Worm (Caenorhabditis elegans) whole organism, mixed stage, embryonic: ENCODE measurements around the gene C55C3.6.

Experiments used
- M03D4.4 ChIP-seq: sonication (generic microtip); optimal IDR thresholded peaks from 2 replicates; lab custom pipeline; 2017; ENCODE audit warnings: mild to moderate bottlenecking, missing genetic modification characterization, missing compliant biosample characterization
- bed-3 ChIP-seq: fragments of 200-800 bp; sonication (Bioruptor generic); optimal IDR thresholded peaks from 3 replicates; lab custom pipeline; 2018; ENCODE audit warnings: mild to moderate bottlenecking, missing genetic modification characterization, moderate library complexity, missing compliant biosample characterization
- blmp-1 ChIP-seq: fragments of 150-350 bp; optimal IDR thresholded peaks from 2 replicates; lab custom pipeline; 2014; ENCODE audit warnings: missing biosample characterization, missing genetic modification characterization
- ceh-39 ChIP-seq: fragments of 150-350 bp; optimal IDR thresholded peaks from 2 replicates; lab custom pipeline; 2014; ENCODE audit warnings: missing biosample characterization, missing genetic modification characterization
- ceh-43 ChIP-seq: fragments of 200-800 bp; sonication (Bioruptor generic); optimal IDR thresholded peaks from 2 replicates; lab custom pipeline; 2018; ENCODE audit warnings: mild to moderate bottlenecking, missing genetic modification characterization, moderate library complexity, missing compliant biosample characterization
- ceh-83 ChIP-seq: fragments of 200-800 bp; sonication (Bioruptor generic); optimal IDR thresholded peaks from 2 replicates; lab custom pipeline; 2018; ENCODE audit warnings: mild to moderate bottlenecking, missing genetic modification characterization, missing compliant biosample characterization
- ces-1 ChIP-seq: fragments of 150-350 bp; optimal IDR thresholded peaks from 2 replicates; lab custom pipeline; 2014; ENCODE audit warnings: missing biosample characterization, missing genetic modification reagents, missing genetic modification characterization
- cnd-1 ChIP-seq: fragments of 200-800 bp; sonication (Bioruptor generic); optimal IDR thresholded peaks from 2 replicates; lab custom pipeline; 2018; ENCODE audit warnings: mild to moderate bottlenecking, missing genetic modification characterization, missing compliant biosample characterization
- drap-1 ChIP-seq: fragments of 200-800 bp; sonication (Bioruptor generic); optimal IDR thresholded peaks from 3 replicates; lab custom pipeline; 2018; ENCODE audit warnings: mild to moderate bottlenecking, missing genetic modification characterization, missing compliant biosample characterization
- elt-1 ChIP-seq: sonication (generic microtip); optimal IDR thresholded peaks from 2 replicates; lab custom pipeline; 2017; ENCODE audit warnings: missing genetic modification characterization, mild to moderate bottlenecking, missing compliant biosample characterization, antibody characterized with exemption, moderate library complexity, borderline replicate concordance; ENCODE audit not compliant: insufficient read depth
- elt-3 ChIP-seq: fragments of 150-350 bp; optimal IDR thresholded peaks from 2 replicates; lab custom pipeline; 2014; ENCODE audit warnings: missing biosample characterization, missing genetic modification characterization
- flh-1 ChIP-seq: fragments of 200-800 bp; sonication (Bioruptor generic); optimal IDR thresholded peaks from 2 replicates; lab custom pipeline; 2018; ENCODE audit warnings: mild to moderate bottlenecking, missing genetic modification characterization, moderate library complexity, missing compliant biosample characterization
- ham-2 ChIP-seq: fragments of 200-800 bp; sonication (Bioruptor generic); optimal IDR thresholded peaks from 2 replicates; lab custom pipeline; 2018; ENCODE audit warnings: mild to moderate bottlenecking, missing genetic modification characterization, missing compliant biosample characterization
- hlh-1 ChIP-seq: fragments of 150-350 bp; optimal IDR thresholded peaks from 2 replicates; lab custom pipeline; 2014; ENCODE audit warnings: missing biosample characterization, missing genetic modification reagents, missing genetic modification characterization
- lin-32 ChIP-seq: fragments of 200-800 bp; sonication (Bioruptor generic); optimal IDR thresholded peaks from 2 replicates; lab custom pipeline; 2018; ENCODE audit warnings: mild to moderate bottlenecking, missing genetic modification characterization, missing compliant biosample characterization
- lsy-2 ChIP-seq: fragments of 150-350 bp; optimal IDR thresholded peaks from 2 replicates; lab custom pipeline; 2014; ENCODE audit warnings: missing biosample characterization, missing genetic modification characterization
- mab-5 ChIP-seq: fragments of 150-350 bp; optimal IDR thresholded peaks from 2 replicates; lab custom pipeline; 2014; ENCODE audit warnings: missing biosample characterization, missing genetic modification characterization
- mls-2 ChIP-seq: sonication (generic microtip); optimal IDR thresholded peaks from 2 replicates; lab custom pipeline; 2016; ENCODE audit warnings: mild to moderate bottlenecking, missing genetic modification characterization, moderate library complexity, missing compliant biosample characterization
- nhr-12 ChIP-seq: fragments of 150-350 bp; optimal IDR thresholded peaks from 2 replicates; lab custom pipeline; 2014; ENCODE audit warnings: missing biosample characterization, missing genetic modification characterization
- nhr-2 ChIP-seq: fragments of 150-350 bp; optimal IDR thresholded peaks from 2 replicates; lab custom pipeline; 2014; ENCODE audit warnings: missing biosample characterization, missing genetic modification characterization
- nhr-237 ChIP-seq: fragments of 150-350 bp; optimal IDR thresholded peaks from 2 replicates; lab custom pipeline; 2014; ENCODE audit warnings: missing biosample characterization, missing genetic modification characterization
- nhr-28 ChIP-seq: fragments of 150-350 bp; optimal IDR thresholded peaks from 2 replicates; lab custom pipeline; 2014; ENCODE audit warnings: missing biosample characterization, missing genetic modification characterization
- nhr-76 ChIP-seq: sonication (generic microtip); optimal IDR thresholded peaks from 2 replicates; lab custom pipeline; 2017; ENCODE audit warnings: missing biosample characterization, missing genetic modification characterization
- pha-4 ChIP-seq: fragments of 150-350 bp; optimal IDR thresholded peaks from 2 replicates; lab custom pipeline; 2018; ENCODE audit warnings: missing biosample characterization, missing genetic modification reagents, missing genetic modification characterization
- sem-2 ChIP-seq: fragments of 200-800 bp; sonication (Bioruptor generic); optimal IDR thresholded peaks from 2 replicates; lab custom pipeline; 2018; ENCODE audit warnings: mild to moderate bottlenecking, missing genetic modification characterization, missing compliant biosample characterization
- snpc-4 ChIP-seq: fragments of 150-350 bp; optimal IDR thresholded peaks from 2 replicates; lab custom pipeline; 2014; ENCODE audit warnings: missing biosample characterization, missing genetic modification characterization
- sptf-1 ChIP-seq: sonication (generic microtip); optimal IDR thresholded peaks from 2 replicates; lab custom pipeline; 2017; ENCODE audit warnings: mild to moderate bottlenecking, missing genetic modification characterization, moderate library complexity, missing compliant biosample characterization
- unc-120 ChIP-seq: sonication (generic microtip); optimal IDR thresholded peaks from 2 replicates; lab custom pipeline; 2017; ENCODE audit warnings: missing genetic modification characterization, missing compliant biosample characterization; ENCODE audit not compliant: poor library complexity, severe bottlenecking
- unc-39 ChIP-seq: fragments of 150-350 bp; optimal IDR thresholded peaks from 2 replicates; lab custom pipeline; 2014; ENCODE audit warnings: missing biosample characterization, missing genetic modification characterization
- unc-62 ChIP-seq: fragments of 150-350 bp; optimal IDR thresholded peaks from 2 replicates; lab custom pipeline; 2014; ENCODE audit warnings: missing biosample characterization, missing genetic modification reagents, missing genetic modification characterization
- zip-8 ChIP-seq: fragments of 150-350 bp; optimal IDR thresholded peaks from 2 replicates; lab custom pipeline; 2014; ENCODE audit warnings: missing biosample characterization, missing genetic modification characterization
- ztf-11 ChIP-seq: fragments of 150-350 bp; optimal IDR thresholded peaks from 2 replicates; lab custom pipeline; 2014; ENCODE audit warnings: missing biosample characterization, missing genetic modification characterization

C55C3.6 gene

ce11 chrIV:5703917-5704316 is 20.9 kb downstream of the C55C3.6 start:
- TF ChIP-seq flh-1 (no peak), blmp-1 (peak; percentile 67)

- peak; percentile 15 for TF ChIP-seq elt-1 (tag; lab: Kevin White, UChicago)
- no peak for TF ChIP-seq nhr-76 (tag; lab: Kevin White, UChicago)
Observed at ce11 chrIV:5706603-5707002, 23.6 kb downstream of the C55C3.6 start.

- TF ChIP-seq ceh-43 (GFP tag; lab: Kevin White, UChicago), result no peak
- no peak for TF ChIP-seq ceh-39
- no peak for TF ChIP-seq mls-2 (tag; lab: Kevin White, UChicago)
- TF ChIP-seq ceh-83 (GFP tag; lab: Kevin White, UChicago), result no peak
- TF ChIP-seq drap-1 (GFP tag; lab: Kevin White, UChicago), result no peak
- TF ChIP-seq mab-5 (tag; lab: Kevin White, UChicago), result no peak
- TF ChIP-seq bed-3, result no peak
- no peak for TF ChIP-seq ham-2 (GFP tag; lab: Kevin White, UChicago)
- TF ChIP-seq M03D4.4 (tag; lab: Kevin White, UChicago), result no peak
- TF ChIP-seq blmp-1, result no peak
- TF ChIP-seq ces-1, result no peak
- no peak for TF ChIP-seq hlh-1 (tag; lab: Kevin White, UChicago)
- no peak for TF ChIP-seq ztf-11 (tag; lab: Kevin White, UChicago)
- no peak for TF ChIP-seq nhr-237 (tag; lab: Kevin White, UChicago)
- no peak for TF ChIP-seq nhr-28
- no peak for TF ChIP-seq sem-2 (GFP tag; lab: Kevin White, UChicago)
- no peak for TF ChIP-seq zip-8
- TF ChIP-seq lsy-2 (tag; lab: Kevin White, UChicago), result no peak
- TF ChIP-seq sptf-1 (tag; lab: Kevin White, UChicago), result no peak
- TF ChIP-seq cnd-1, result no peak
Observed at ce11 chrIV:5708796-5709195, 25.8 kb downstream of the C55C3.6 start, which contains the start of gene C55C3.1. TSS of gene C55C3.1 (plus strand) at chrIV:5709096.

ce11 chrIV:5715341-5716112 is 32.5 kb downstream of the C55C3.6 start:
- TF ChIP-seq ceh-83 (GFP tag; lab: Kevin White, UChicago) (no peak), ceh-43 (GFP tag; lab: Kevin White, UChicago) (no peak), zip-8 (no peak), snpc-4 (tag; lab: Kevin White, UChicago) (no peak), drap-1 (GFP tag; lab: Kevin White, UChicago) (no peak), nhr-76 (tag; lab: Kevin White, UChicago) (no peak), unc-120 (tag; lab: Kevin White, UChicago) (no peak), lsy-2 (tag; lab: Kevin White, UChicago) (no peak), nhr-12 (tag; lab: Kevin White, UChicago) (no peak), nhr-237 (tag; lab: Kevin White, UChicago) (no peak), sem-2 (GFP tag; lab: Kevin White, UChicago) (no peak), unc-39 (tag; lab: Kevin White, UChicago) (no peak), nhr-2 (tag; lab: Kevin White, UChicago) (no peak), lin-32 (GFP tag; lab: Kevin White, UChicago) (no peak), mab-5 (tag; lab: Kevin White, UChicago) (no peak)

ce11 chrIV:5723659-5724058 is 40.7 kb downstream of the C55C3.6 start:
- TF ChIP-seq mab-5 (tag; lab: Kevin White, UChicago) (no peak), pha-4 (tag; lab: Kevin White, UChicago) (no peak), unc-62 (no peak), ces-1 (peak; percentile 19), M03D4.4 (tag; lab: Kevin White, UChicago) (no peak), elt-3 (no peak), bed-3 (no peak)
